Worm (Caenorhabditis elegans) whole organism, late embryonic: ENCODE data around the gene F56H9.2.

Experiments used
- K09A11.1 ChIP-seq: sonication (generic microtip); optimal IDR thresholded peaks from 2 replicates; lab custom pipeline; 2017; ENCODE audit warnings: antibody characterized with exemption, mild to moderate bottlenecking, missing genetic modification characterization, missing compliant biosample characterization; ENCODE audit not compliant: insufficient read depth
- T23F11.4 ChIP-seq: fragments of 200-800 bp; sonication (Bioruptor generic); optimal IDR thresholded peaks from 2 replicates; lab custom pipeline; 2018; ENCODE audit warnings: mild to moderate bottlenecking, missing genetic modification characterization, missing compliant biosample characterization
- Y22D7AL.16 ChIP-seq: sonication (generic microtip); optimal IDR thresholded peaks from 2 replicates; lab custom pipeline; 2016; ENCODE audit warnings: missing genetic modification characterization, missing compliant biosample characterization
- ceh-14 ChIP-seq: sonication (generic microtip); optimal IDR thresholded peaks from 2 replicates; lab custom pipeline; 2016; ENCODE audit warnings: missing genotype, missing genetic modification characterization, missing compliant biosample characterization
- ceh-18 ChIP-seq: sonication (generic microtip); optimal IDR thresholded peaks from 2 replicates; lab custom pipeline; 2016; ENCODE audit warnings: missing genetic modification characterization, missing compliant biosample characterization
- ceh-19 ChIP-seq: fragments of 200-800 bp; sonication (Bioruptor generic); optimal IDR thresholded peaks from 2 replicates; lab custom pipeline; 2018; ENCODE audit warnings: mild to moderate bottlenecking, missing genetic modification characterization, missing compliant biosample characterization
- ceh-2 ChIP-seq: sonication (generic microtip); optimal IDR thresholded peaks from 2 replicates; lab custom pipeline; 2016; ENCODE audit warnings: missing genotype, missing genetic modification characterization, missing compliant biosample characterization
- ceh-24 ChIP-seq: sonication (generic microtip); optimal IDR thresholded peaks from 2 replicates; lab custom pipeline; 2016; ENCODE audit warnings: mild to moderate bottlenecking, missing genetic modification characterization, missing compliant biosample characterization
- ceh-31 ChIP-seq: sonication (generic microtip); optimal IDR thresholded peaks from 2 replicates; lab custom pipeline; 2016; ENCODE audit warnings: missing genetic modification characterization, missing compliant biosample characterization
- ceh-34 ChIP-seq: sonication (generic microtip); optimal IDR thresholded peaks from 2 replicates; lab custom pipeline; 2016; ENCODE audit warnings: mild to moderate bottlenecking, missing genetic modification characterization, missing compliant biosample characterization
- ceh-48 ChIP-seq: sonication (generic microtip); optimal IDR thresholded peaks from 2 replicates; lab custom pipeline; 2016; ENCODE audit warnings: missing genetic modification characterization, inconsistent platforms, missing compliant biosample characterization
- ceh-9 ChIP-seq: sonication (generic microtip); optimal IDR thresholded peaks from 2 replicates; lab custom pipeline; 2016; ENCODE audit warnings: mild to moderate bottlenecking, missing genetic modification characterization, inconsistent platforms, missing compliant biosample characterization
- che-1 ChIP-seq: sonication (generic microtip); optimal IDR thresholded peaks from 2 replicates; lab custom pipeline; 2016; ENCODE audit warnings: mild to moderate bottlenecking, missing genetic modification characterization, missing compliant biosample characterization
- dmd-4 ChIP-seq: sonication (generic microtip); optimal IDR thresholded peaks from 2 replicates; lab custom pipeline; 2016; ENCODE audit warnings: borderline replicate concordance, missing genetic modification characterization, missing compliant biosample characterization
- dve-1 ChIP-seq: sonication (generic microtip); optimal IDR thresholded peaks from 2 replicates; lab custom pipeline; 2017; ENCODE audit warnings: antibody characterized with exemption, mild to moderate bottlenecking, missing genetic modification characterization, missing compliant biosample characterization
- elt-4 ChIP-seq: sonication (generic microtip); optimal IDR thresholded peaks from 2 replicates; lab custom pipeline; 2016; ENCODE audit warnings: missing genetic modification characterization, missing compliant biosample characterization
- ets-4 ChIP-seq: sonication (generic microtip); optimal IDR thresholded peaks from 2 replicates; lab custom pipeline; 2016; ENCODE audit warnings: missing genetic modification characterization, missing compliant biosample characterization
- fax-1 ChIP-seq: sonication (generic microtip); optimal IDR thresholded peaks from 2 replicates; lab custom pipeline; 2016; ENCODE audit warnings: missing genotype, missing genetic modification characterization, missing compliant biosample characterization
- fkh-6 ChIP-seq: sonication (generic microtip); optimal IDR thresholded peaks from 2 replicates; lab custom pipeline; 2016; ENCODE audit warnings: missing genetic modification characterization, missing compliant biosample characterization
- gmeb-2 ChIP-seq: sonication (generic microtip); optimal IDR thresholded peaks from 2 replicates; lab custom pipeline; 2016; ENCODE audit warnings: missing genetic modification characterization, inconsistent platforms, missing compliant biosample characterization
- hlh-13 ChIP-seq: fragments of 200-800 bp; sonication (Bioruptor generic); optimal IDR thresholded peaks from 2 replicates; lab custom pipeline; 2018; ENCODE audit warnings: mild to moderate bottlenecking, missing genetic modification characterization, missing compliant biosample characterization
- hlh-15 ChIP-seq: sonication (generic microtip); optimal IDR thresholded peaks from 2 replicates; lab custom pipeline; 2016; ENCODE audit warnings: missing genetic modification characterization, missing compliant biosample characterization
- hlh-30 ChIP-seq: sonication (generic microtip); optimal IDR thresholded peaks from 2 replicates; lab custom pipeline; 2017; ENCODE audit warnings: antibody characterized with exemption, missing genetic modification characterization, missing compliant biosample characterization; ENCODE audit not compliant: insufficient read depth
- hlh-8 ChIP-seq: sonication (generic microtip); optimal IDR thresholded peaks from 2 replicates; lab custom pipeline; 2016; ENCODE audit warnings: missing genotype, missing genetic modification characterization, missing compliant biosample characterization
- lim-6 ChIP-seq: sonication (generic microtip); optimal IDR thresholded peaks from 2 replicates; lab custom pipeline; 2016; ENCODE audit warnings: missing genetic modification characterization, missing compliant biosample characterization
- lin-11 ChIP-seq: fragments of 200-800 bp; sonication (Bioruptor generic); optimal IDR thresholded peaks from 2 replicates; lab custom pipeline; 2018; ENCODE audit warnings: mild to moderate bottlenecking, missing genetic modification characterization, missing compliant biosample characterization
- madf-2 ChIP-seq: sonication (generic microtip); optimal IDR thresholded peaks from 2 replicates; lab custom pipeline; 2017; ENCODE audit warnings: missing genetic modification characterization, missing compliant biosample characterization
- nfya-1 ChIP-seq: sonication (generic microtip); optimal IDR thresholded peaks from 2 replicates; lab custom pipeline; 2017; ENCODE audit warnings: missing genetic modification characterization, mild to moderate bottlenecking, missing compliant biosample characterization, antibody characterized with exemption, moderate library complexity
- nhr-232 ChIP-seq: sonication (generic microtip); optimal IDR thresholded peaks from 2 replicates; lab custom pipeline; 2016; ENCODE audit warnings: missing genetic modification characterization, missing compliant biosample characterization
- npax-4 ChIP-seq: sonication (generic microtip); optimal IDR thresholded peaks from 2 replicates; lab custom pipeline; 2016; ENCODE audit warnings: missing genetic modification characterization, missing compliant biosample characterization
- odd-2 ChIP-seq: sonication (generic microtip); optimal IDR thresholded peaks from 2 replicates; lab custom pipeline; 2017; ENCODE audit warnings: antibody characterized with exemption, mild to moderate bottlenecking, missing genetic modification characterization, missing compliant biosample characterization
- pag-3 ChIP-seq: sonication (generic microtip); optimal IDR thresholded peaks from 2 replicates; lab custom pipeline; 2016; ENCODE audit warnings: missing compliant biosample characterization, missing genetic modification characterization, borderline replicate concordance
- pat-9 ChIP-seq: fragments of 200-800 bp; sonication (Bioruptor generic); optimal IDR thresholded peaks from 2 replicates; lab custom pipeline; 2018; ENCODE audit warnings: mild to moderate bottlenecking, missing genetic modification characterization, moderate library complexity, missing compliant biosample characterization
- pax-1 ChIP-seq: fragments of 150-350 bp; optimal IDR thresholded peaks from 2 replicates; lab custom pipeline; 2014; ENCODE audit warnings: missing biosample characterization, missing genetic modification characterization
- pha-2 ChIP-seq: sonication (generic microtip); optimal IDR thresholded peaks from 2 replicates; lab custom pipeline; 2017; ENCODE audit warnings: mild to moderate bottlenecking, missing genetic modification characterization, missing compliant biosample characterization
- pha-4 ChIP-seq: fragments of 150-350 bp; optimal IDR thresholded peaks from 2 replicates; lab custom pipeline; 2018; ENCODE audit warnings: missing biosample characterization, missing genetic modification reagents, missing genetic modification characterization
- pqm-1 ChIP-seq: sonication (generic microtip); optimal IDR thresholded peaks from 2 replicates; lab custom pipeline; 2016; ENCODE audit warnings: missing genetic modification characterization, missing compliant biosample characterization
- pros-1 ChIP-seq: fragments of 150-350 bp; optimal IDR thresholded peaks from 2 replicates; lab custom pipeline; 2014; ENCODE audit warnings: missing biosample characterization, missing genetic modification reagents, missing genetic modification characterization
- ref-2 ChIP-seq: sonication (generic microtip); optimal IDR thresholded peaks from 2 replicates; lab custom pipeline; 2016; ENCODE audit warnings: missing genetic modification characterization, missing compliant biosample characterization
- rnt-1 ChIP-seq: sonication (generic microtip); optimal IDR thresholded peaks from 2 replicates; lab custom pipeline; 2016; ENCODE audit warnings: missing genetic modification characterization, missing compliant biosample characterization
- sdc-2 ChIP-seq: sonication (generic microtip); optimal IDR thresholded peaks from 2 replicates; lab custom pipeline; 2016; ENCODE audit warnings: missing genotype, missing genetic modification characterization, missing compliant biosample characterization
- syd-9 ChIP-seq: sonication (generic microtip); optimal IDR thresholded peaks from 2 replicates; lab custom pipeline; 2016; ENCODE audit warnings: mild to moderate bottlenecking, missing genetic modification characterization, moderate library complexity, missing compliant biosample characterization
- tbx-2 ChIP-seq: sonication (generic microtip); optimal IDR thresholded peaks from 2 replicates; lab custom pipeline; 2016; ENCODE audit warnings: missing genetic modification characterization, missing compliant biosample characterization
- tbx-7 ChIP-seq: sonication (generic microtip); optimal IDR thresholded peaks from 2 replicates; lab custom pipeline; 2016; ENCODE audit warnings: missing genotype, missing genetic modification characterization, missing compliant biosample characterization
- ttx-3 ChIP-seq: sonication (generic microtip); optimal IDR thresholded peaks from 2 replicates; lab custom pipeline; 2016; ENCODE audit warnings: missing genetic modification reagents, missing genetic modification characterization, missing compliant biosample characterization
- unc-3 ChIP-seq, 2 experiments: fragments of 200-800 bp in 1 of 2; sonication (Bioruptor generic) in 1 of 2; sonication (generic microtip) in 1 of 2; conservative IDR thresholded peaks in 1 of 2; optimal IDR thresholded peaks in 1 of 2; 2 replicates each; pipeline versions ENCODE4 v1.3.6 to Lab custom; 2016 to 2022; ENCODE audit warnings: missing compliant biosample characterization in 2 of 2, missing genetic modification characterization in 2 of 2, missing genetic modification reagents in 1 of 2
- unc-42 ChIP-seq: sonication (generic microtip); optimal IDR thresholded peaks from 2 replicates; lab custom pipeline; 2016; ENCODE audit warnings: missing genotype, missing genetic modification characterization, missing compliant biosample characterization
- ztf-16 ChIP-seq: sonication (generic microtip); optimal IDR thresholded peaks from 2 replicates; lab custom pipeline; 2017; ENCODE audit warnings: missing genetic modification characterization, missing compliant biosample characterization

Gene F56H9.2

DNA sequence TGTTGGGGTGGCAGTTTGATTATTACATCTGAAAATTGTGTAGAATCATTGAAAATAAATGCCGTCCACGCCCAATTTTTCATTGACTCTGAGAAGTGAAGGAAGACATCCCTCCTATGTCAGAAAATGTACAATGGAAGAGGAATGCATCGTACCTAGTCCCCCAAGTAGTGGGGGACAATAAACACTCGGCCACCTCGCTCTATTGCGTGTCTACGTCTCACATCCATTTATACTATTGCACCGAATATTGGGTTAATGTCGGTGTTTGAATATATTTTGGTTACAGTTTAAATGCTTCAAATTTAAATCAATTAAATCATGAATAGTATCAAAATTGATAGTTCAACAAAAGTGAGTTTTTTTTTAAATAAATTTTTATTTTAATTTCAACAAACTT is 12.2 kb downstream of the F56H9.2 start, which contains the start of gene lin-25:
TSS of gene lin-25 (plus strand) at position 290 of the 400 bp plus-strand sequence.
- TF ChIP-seq T23F11.4 (no peak), ref-2 (no peak), che-1 (tag; lab: Kevin White, UChicago) (no peak), K09A11.1 (tag; lab: Kevin White, UChicago) (no peak), npax-4 (tag; lab: Kevin White, UChicago) (no peak), nfya-1 (tag; lab: Kevin White, UChicago) (peak; percentile 6), dmd-4 (tag; lab: Kevin White, UChicago) (no peak), Y22D7AL.16 (tag; lab: Kevin White, UChicago) (no peak), tbx-7 (tag; lab: Kevin White, UChicago) (no peak), pha-2 (tag; lab: Kevin White, UChicago) (no peak), nhr-232 (tag; lab: Kevin White, UChicago) (no peak), dve-1 (no peak), unc-3 (GFP tag; conservative IDR thresholded peaks at IDR 0.05; lab: Robert Waterston, UW) (no peak), unc-3 (tag; optimal IDR thresholded peaks at IDR 0.05; lab: Kevin White, UChicago) (no peak), pat-9 (no peak), fax-1 (tag; lab: Kevin White, UChicago) (no peak), pros-1 (tag; lab: Kevin White, UChicago) (no peak), pag-3 (no peak), odd-2 (tag; lab: Kevin White, UChicago) (no peak), tbx-2 (tag; lab: Kevin White, UChicago) (peak; percentile 43), gmeb-2 (tag; lab: Kevin White, UChicago) (no peak), ceh-48 (tag; lab: Kevin White, UChicago) (no peak), rnt-1 (no peak), ceh-19 (no peak), ceh-18 (tag; lab: Kevin White, UChicago) (no peak), madf-2 (tag; lab: Kevin White, UChicago) (no peak), lim-6 (tag; lab: Kevin White, UChicago) (no peak), hlh-13 (no peak), ttx-3 (no peak), ets-4 (tag; lab: Kevin White, UChicago) (peak; percentile 41), fkh-6 (tag; lab: Kevin White, UChicago) (no peak), pax-1 (tag; lab: Kevin White, UChicago) (no peak), ceh-31 (tag; lab: Kevin White, UChicago) (peak; percentile 67), lin-11 (no peak), elt-4 (tag; lab: Kevin White, UChicago) (no peak), syd-9 (tag; lab: Kevin White, UChicago) (no peak), pqm-1 (tag; lab: Kevin White, UChicago) (no peak), hlh-15 (tag; lab: Kevin White, UChicago) (no peak), unc-42 (tag; lab: Kevin White, UChicago) (peak; percentile 50), hlh-8 (tag; lab: Kevin White, UChicago) (no peak), ceh-34 (tag; lab: Kevin White, UChicago) (no peak), ceh-2 (tag; lab: Kevin White, UChicago) (peak; percentile 57), hlh-30 (no peak), ztf-16 (tag; lab: Kevin White, UChicago) (no peak), ceh-9 (no peak), pha-4 (tag; lab: Kevin White, UChicago) (no peak), ceh-24 (tag; lab: Kevin White, UChicago) (no peak), sdc-2 (tag; lab: Kevin White, UChicago) (no peak), ceh-14 (tag; lab: Kevin White, UChicago) (no peak)
